Fruit fly (Drosophila melanogaster) whole organism, embryonic: ENCODE measurements around the gene CG31231.
A peak's percentile ranks its signal among the peaks of the same experiment; 100 is the strongest.

ENCODE experiments used
- Adf1 ChIP-seq: fragments of 200-800 bp; sonication (Bioruptor generic); IDR thresholded peaks from 2 replicates; pipeline ENCODE4 v1.3.6; 2022; ENCODE audit warnings: missing biosample characterization, missing genetic modification characterization
- Aef1 ChIP-seq: fragments of 200-800 bp; sonication (Bioruptor generic); IDR thresholded peaks from 3 replicates; pipeline ENCODE4 v1.3.6; 2022; ENCODE audit warnings: missing biosample characterization, missing genetic modification characterization
- CG10321 ChIP-seq: fragments of 200-800 bp; sonication (Bioruptor generic); IDR thresholded peaks from 2 replicates; pipeline ENCODE4 v1.3.6; 2022; ENCODE audit warnings: missing biosample characterization, missing genetic modification characterization
- CG10565 ChIP-seq: fragments of 200-800 bp; sonication (Bioruptor generic); optimal IDR thresholded peaks from 3 replicates; lab custom pipeline; 2016; ENCODE audit warnings: missing biosample characterization, mild to moderate bottlenecking, missing genetic modification characterization
- CG10959 ChIP-seq: fragments of 200-800 bp; sonication (Bioruptor generic); IDR thresholded peaks from 2 replicates; pipeline ENCODE4 v1.3.6; 2022; ENCODE audit warnings: missing biosample characterization, missing genetic modification characterization
- CG10979 ChIP-seq: fragments of 200-800 bp; sonication (Bioruptor generic); optimal IDR thresholded peaks from 2 replicates; lab custom pipeline; 2018; ENCODE audit warnings: missing biosample characterization, mild to moderate bottlenecking, missing genetic modification characterization, moderate library complexity
- CG11247 ChIP-seq: fragments of 200-800 bp; sonication (Bioruptor generic); IDR thresholded peaks from 2 replicates; pipeline ENCODE4 v1.3.6; 2022; ENCODE audit warnings: missing biosample characterization, missing genetic modification characterization
- CG12155 ChIP-seq: fragments of 200-800 bp; sonication (Bioruptor generic); optimal IDR thresholded peaks from 3 replicates; lab custom pipeline; 2016; ENCODE audit warnings: missing biosample characterization, missing genetic modification characterization
- CG13424 ChIP-seq: fragments of 200-800 bp; sonication (Bioruptor generic); optimal IDR thresholded peaks from 2 replicates; lab custom pipeline; 2019; ENCODE audit warnings: missing biosample characterization, mild to moderate bottlenecking, missing genetic modification characterization, moderate library complexity
- CG13775 ChIP-seq: fragments of 200-800 bp; sonication (Bioruptor generic); optimal IDR thresholded peaks from 3 replicates; lab custom pipeline; 2017; ENCODE audit warnings: missing biosample characterization, mild to moderate bottlenecking, missing genetic modification characterization
- CG17359 ChIP-seq: fragments of 200-800 bp; sonication (Bioruptor generic); optimal IDR thresholded peaks from 3 replicates; lab custom pipeline; 2018; ENCODE audit warnings: missing biosample characterization, mild to moderate bottlenecking, missing genetic modification characterization, moderate library complexity
- CG17829 ChIP-seq: fragments of 200-800 bp; optimal IDR thresholded peaks from 2 replicates; lab custom pipeline; 2019; ENCODE audit warnings: missing biosample characterization, mild to moderate bottlenecking, missing genetic modification characterization, moderate library complexity
- CG2712 ChIP-seq: fragments of 200-800 bp; optimal IDR thresholded peaks from 3 replicates; lab custom pipeline; 2019; ENCODE audit warnings: missing biosample characterization, mild to moderate bottlenecking, missing genetic modification characterization, moderate library complexity
- CG33213 ChIP-seq: fragments of 200-800 bp; sonication (Bioruptor generic); optimal IDR thresholded peaks from 3 replicates; lab custom pipeline; 2016; ENCODE audit warnings: missing biosample characterization, missing genetic modification characterization
- CG5245 ChIP-seq: fragments of 200-800 bp; sonication (Bioruptor generic); optimal IDR thresholded peaks from 3 replicates; lab custom pipeline; 2016; ENCODE audit warnings: missing biosample characterization, missing genetic modification characterization
- CG6654 ChIP-seq: fragments of 200-800 bp; sonication (Bioruptor generic); optimal IDR thresholded peaks from 2 replicates; lab custom pipeline; 2017; ENCODE audit warnings: missing biosample characterization, mild to moderate bottlenecking, missing genetic modification characterization
- CG7271 ChIP-seq: fragments of 200-800 bp; sonication (Bioruptor generic); optimal IDR thresholded peaks from 2 replicates; lab custom pipeline; 2018; ENCODE audit warnings: missing biosample characterization, mild to moderate bottlenecking, missing genetic modification characterization, moderate library complexity
- CG7372 ChIP-seq: fragments of 200-800 bp; sonication (Bioruptor generic); IDR thresholded peaks from 2 replicates; pipeline ENCODE4 v1.3.6; 2022; ENCODE audit warnings: missing biosample characterization, missing genetic modification characterization
- CG8359 ChIP-seq: fragments of 200-800 bp; sonication (Bioruptor generic); optimal IDR thresholded peaks from 2 replicates; lab custom pipeline; 2017; ENCODE audit warnings: missing biosample characterization, mild to moderate bottlenecking, missing genetic modification characterization, borderline replicate concordance
- CG9215 ChIP-seq: fragments of 200-800 bp; sonication (Bioruptor generic); IDR thresholded peaks from 2 replicates; pipeline ENCODE4 v1.3.6; 2022; ENCODE audit warnings: missing biosample characterization, missing genetic modification characterization
- CG9932 ChIP-seq: fragments of 200-800 bp; sonication (Bioruptor generic); IDR thresholded peaks from 2 replicates; pipeline ENCODE4 v1.3.6; 2022; ENCODE audit warnings: missing biosample characterization, missing genetic modification characterization
- Doc2 ChIP-seq: fragments of 200-800 bp; sonication (Bioruptor generic); IDR thresholded peaks from 2 replicates; pipeline ENCODE4 v1.3.6; 2022; ENCODE audit warnings: missing biosample characterization, missing genetic modification characterization
- Doc3 ChIP-seq: fragments of 200-800 bp; sonication (Bioruptor generic); IDR thresholded peaks from 3 replicates; pipeline ENCODE4 v1.3.6; 2022; ENCODE audit warnings: missing biosample characterization, missing genetic modification characterization; ENCODE audit not compliant: partially characterized antibody
- Elba2 ChIP-seq: fragments of 200-800 bp; sonication (Bioruptor generic); optimal IDR thresholded peaks from 3 replicates; lab custom pipeline; 2016; ENCODE audit warnings: missing biosample characterization, missing genetic modification characterization
- Hr3 ChIP-seq: fragments of 200-800 bp; sonication (Bioruptor generic); optimal IDR thresholded peaks from 3 replicates; lab custom pipeline; 2016; ENCODE audit warnings: missing biosample characterization, missing genetic modification characterization
- Lpt ChIP-seq: fragments of >200 bp; optimal IDR thresholded peaks from 2 replicates; lab custom pipeline; 2018; ENCODE audit warnings: missing biosample characterization, missing genetic modification characterization
- NC2β ChIP-seq: fragments of 200-800 bp; sonication (Bioruptor generic); optimal IDR thresholded peaks from 2 replicates; lab custom pipeline; 2016; ENCODE audit warnings: missing biosample characterization, missing genetic modification characterization
- Sox100B ChIP-seq: fragments of 200-800 bp; sonication (Bioruptor generic); optimal IDR thresholded peaks from 3 replicates; lab custom pipeline; 2018; ENCODE audit warnings: missing biosample characterization, mild to moderate bottlenecking, missing genetic modification characterization
- Sry-δ ChIP-seq: fragments of 200-800 bp; sonication (Bioruptor generic); optimal IDR thresholded peaks from 2 replicates; lab custom pipeline; 2016; ENCODE audit warnings: missing biosample characterization, missing genetic modification characterization
- TFAM ChIP-seq: fragments of 200-800 bp; sonication (Bioruptor generic); optimal IDR thresholded peaks from 2 replicates; lab custom pipeline; 2017; ENCODE audit warnings: missing biosample characterization, missing genetic modification characterization, inconsistent platforms
- Xrp1 ChIP-seq: fragments of 200-800 bp; sonication (Bioruptor generic); IDR thresholded peaks from 2 replicates; pipeline ENCODE4 v1.3.6; 2022; ENCODE audit warnings: missing biosample characterization, missing genetic modification characterization
- al ChIP-seq: fragments of 200-800 bp; sonication (Bioruptor generic); IDR thresholded peaks from 2 replicates; pipeline ENCODE4 v1.3.6; 2022; ENCODE audit warnings: missing biosample characterization, missing genetic modification characterization
- az2 ChIP-seq: fragments of 200-800 bp; sonication (Bioruptor generic); optimal IDR thresholded peaks from 3 replicates; lab custom pipeline; 2016; ENCODE audit warnings: missing biosample characterization, missing genetic modification characterization
- bcd ChIP-seq: fragments of 200-800 bp; sonication (Bioruptor generic); optimal IDR thresholded peaks from 2 replicates; lab custom pipeline; 2017; ENCODE audit warnings: missing biosample characterization, mild to moderate bottlenecking, missing genetic modification characterization
- btn ChIP-seq: fragments of 200-800 bp; sonication (Bioruptor generic); optimal IDR thresholded peaks from 2 replicates; lab custom pipeline; 2016; ENCODE audit warnings: missing biosample characterization, missing genetic modification characterization
- chn ChIP-seq: fragments of 200-800 bp; sonication (Bioruptor generic); optimal IDR thresholded peaks from 2 replicates; lab custom pipeline; 2016; ENCODE audit warnings: missing biosample characterization, missing genetic modification characterization
- croc ChIP-seq: fragments of 200-800 bp; sonication (Bioruptor generic); conservative IDR thresholded peaks from 3 replicates; pipeline ENCODE4 v1.3.6; 2022; ENCODE audit warnings: missing biosample characterization, missing genetic modification characterization
- crol ChIP-seq: fragments of 200-800 bp; sonication (Bioruptor generic); IDR thresholded peaks from 2 replicates; pipeline ENCODE4 v1.3.6; 2022; ENCODE audit warnings: missing biosample characterization, missing genetic modification characterization
- crp ChIP-seq, 2 experiments: fragments of 200-800 bp; sonication (Bioruptor generic); optimal IDR thresholded peaks; 2 replicates in 1 of 2; 3 replicates in 1 of 2; lab custom pipeline; 2017; ENCODE audit warnings: missing biosample characterization in 2 of 2, missing genetic modification characterization in 2 of 2, mild to moderate bottlenecking in 1 of 2, moderate library complexity in 1 of 2
- fd64A ChIP-seq: fragments of 200-800 bp; sonication (Bioruptor generic); optimal IDR thresholded peaks from 3 replicates; lab custom pipeline; 2018; ENCODE audit warnings: missing biosample characterization, mild to moderate bottlenecking, missing genetic modification characterization
- her ChIP-seq: fragments of 200-800 bp; sonication (Bioruptor generic); optimal IDR thresholded peaks from 2 replicates; lab custom pipeline; 2016; ENCODE audit warnings: missing biosample characterization, missing genetic modification characterization
- kay ChIP-seq: fragments of 200-800 bp; sonication (Bioruptor generic); optimal IDR thresholded peaks from 2 replicates; lab custom pipeline; 2016; ENCODE audit warnings: missing biosample characterization, missing genetic modification characterization
- ken ChIP-seq: fragments of 200-800 bp; sonication (Bioruptor generic); IDR thresholded peaks from 3 replicates; pipeline ENCODE4 v1.3.6; 2022; ENCODE audit warnings: missing biosample characterization, missing genetic modification characterization
- lilli ChIP-seq: fragments of 200-800 bp; sonication (Bioruptor generic); optimal IDR thresholded peaks from 3 replicates; lab custom pipeline; 2016; ENCODE audit warnings: missing biosample characterization, missing genetic modification characterization
- nom ChIP-seq: fragments of 200-800 bp; sonication (Bioruptor generic); optimal IDR thresholded peaks from 2 replicates; lab custom pipeline; 2017; ENCODE audit warnings: missing biosample characterization, missing genetic modification characterization, mild to moderate bottlenecking, moderate library complexity, missing genetic modification reagents
- phol ChIP-seq: fragments of 200-800 bp; sonication (Bioruptor generic); optimal IDR thresholded peaks from 3 replicates; lab custom pipeline; 2018; ENCODE audit warnings: missing biosample characterization, mild to moderate bottlenecking, missing genetic modification characterization, moderate library complexity
- psq ChIP-seq: fragments of 200-800 bp; sonication (Bioruptor generic); optimal IDR thresholded peaks from 2 replicates; lab custom pipeline; 2017; ENCODE audit warnings: missing biosample characterization, missing genetic modification characterization
- row ChIP-seq: fragments of 200-800 bp; sonication (Bioruptor generic); IDR thresholded peaks from 3 replicates; pipeline ENCODE4 v1.3.6; 2022; ENCODE audit warnings: missing biosample characterization, missing genetic modification characterization
- schlank ChIP-seq: fragments of 200-800 bp; sonication (Bioruptor generic); optimal IDR thresholded peaks from 2 replicates; lab custom pipeline; 2018; ENCODE audit warnings: missing biosample characterization, mild to moderate bottlenecking, missing genetic modification characterization
- tll ChIP-seq, 2 experiments: fragments of 200-800 bp in 1 of 2; fragments of >200 bp in 1 of 2; sonication (Bioruptor generic) in 1 of 2; optimal IDR thresholded peaks; 2 replicates each; lab custom pipeline; 2017 to 2019; ENCODE audit warnings: missing biosample characterization in 2 of 2, missing genetic modification characterization in 2 of 2, mild to moderate bottlenecking in 1 of 2, moderate library complexity in 1 of 2
- usp ChIP-seq: fragments of >200 bp; optimal IDR thresholded peaks from 2 replicates; lab custom pipeline; 2017; ENCODE audit warnings: missing biosample characterization, missing genetic modification characterization
- zf30C ChIP-seq: fragments of 200-800 bp; sonication (Bioruptor generic); optimal IDR thresholded peaks from 3 replicates; lab custom pipeline; 2018; ENCODE audit warnings: missing biosample characterization, mild to moderate bottlenecking, missing genetic modification characterization

Gene CG31231

DNA sequence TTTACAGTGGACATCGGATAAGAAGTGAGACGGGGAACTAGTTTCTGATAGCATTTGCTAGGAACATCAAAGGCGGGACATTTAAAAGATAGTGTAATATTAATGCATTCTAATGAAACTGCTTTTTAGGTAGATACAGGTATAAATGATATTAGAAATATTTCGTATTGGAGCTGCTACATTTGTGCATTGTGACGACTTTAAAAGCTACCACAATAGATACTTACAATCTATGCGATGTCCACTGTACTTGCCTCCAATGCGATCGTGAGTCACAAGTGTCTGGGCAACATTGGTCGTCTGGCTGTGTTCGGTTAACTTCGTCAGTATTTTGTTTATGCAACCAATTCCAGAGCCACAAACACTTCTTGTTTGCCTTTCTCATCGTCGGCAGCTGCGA lies 4.7 kb downstream of the CG31231 start (continued):
- TF ChIP-seq CG10321 (no peak), Elba2 (GFP tag; lab: Kevin White, UChicago) (no peak), CG10959 (no peak), NC2β (GFP tag; lab: Kevin White, UChicago) (no peak), croc (GFP tag; lab: Robert Waterston, UW) (no peak), CG6654 (no peak), her (GFP tag; lab: Kevin White, UChicago) (no peak), tll (GFP tag; optimal IDR thresholded peaks at IDR 0.05; lab: Kevin White, UChicago) (no peak), CG7372 (GFP tag; lab: Robert Waterston, UW) (no peak), Lpt (no peak), CG13775 (GFP tag; lab: Kevin White, UChicago) (no peak), CG2712 (tag; lab: Kevin White, UChicago) (peak; percentile 41), crp (GFP tag; optimal IDR thresholded peaks at IDR 0.05; lab: Kevin White, UChicago) (no peak), row (GFP tag; lab: Robert Waterston, UW) (peak; percentile 78), chn (GFP tag; lab: Kevin White, UChicago) (peak; percentile 11), Xrp1 (peak; percentile 46; the same call in 1 of the 2 replicates), btn (no peak), CG33213 (no peak), kay (GFP tag; lab: Kevin White, UChicago) (peak; percentile 25), CG17829 (tag; lab: Kevin White, UChicago) (no peak), Adf1 (GFP tag; lab: Robert Waterston, UW) (no peak), CG17359 (tag; lab: Kevin White, UChicago) (peak; percentile 6), CG5245 (GFP tag; lab: Kevin White, UChicago) (no peak), Hr3 (GFP tag; lab: Kevin White, UChicago) (no peak), al (no peak), Aef1 (GFP tag; lab: Robert Waterston, UW) (peak; percentile 26; the same call in 1 of the 3 replicates), psq (GFP tag; lab: Kevin White, UChicago) (no peak), CG10565 (GFP tag; lab: Kevin White, UChicago) (no peak), CG8359 (GFP tag; lab: Kevin White, UChicago) (no peak), CG9215 (GFP tag; lab: Robert Waterston, UW) (peak; percentile 24; the same call in 1 of the 2 replicates), CG11247 (no peak), CG7271 (no peak), ken (GFP tag; lab: Robert Waterston, UW) (no peak), bcd (GFP tag; lab: Kevin White, UChicago) (no peak), TFAM (GFP tag; lab: Kevin White, UChicago) (no peak), az2 (GFP tag; lab: Kevin White, UChicago) (peak; percentile 7), zf30C (GFP tag; lab: Kevin White, UChicago) (no peak), CG13424 (tag; lab: Kevin White, UChicago) (peak; percentile 48), CG12155 (GFP tag; lab: Kevin White, UChicago) (no peak), phol (tag; lab: Kevin White, UChicago) (peak; percentile 17), Sry-δ (no peak), CG9932 (GFP tag; lab: Robert Waterston, UW) (0 out of 2 replicates have a peak, but pooled peaks have one; percentile 24), Doc2 (no peak), Sox100B (GFP tag; lab: Kevin White, UChicago) (peak; percentile 32), crol (GFP tag; lab: Robert Waterston, UW) (no peak), Doc3 (GFP tag; lab: Robert Waterston, UW) (no peak), schlank (tag; lab: Kevin White, UChicago) (no peak), lilli (GFP tag; lab: Kevin White, UChicago) (no peak), nom (GFP tag; lab: Kevin White, UChicago) (no peak), CG10979 (peak; percentile 2), fd64A (GFP tag; lab: Kevin White, UChicago) (no peak), usp (GFP tag; lab: Kevin White, UChicago) (no peak)
